Worm (Caenorhabditis elegans) whole organism, L3 larva: Measurements from ENCODE around the gene srw-60.
A peak's percentile ranks its signal among the peaks of the same experiment; 100 is the strongest.

Experiments
- R02D3.7 ChIP-seq: fragments of 150-350 bp; optimal IDR thresholded peaks from 2 replicates; lab custom pipeline; 2014; ENCODE audit warnings: missing biosample characterization, missing genetic modification characterization
- aly-2 ChIP-seq: fragments of 150-350 bp; optimal IDR thresholded peaks from 2 replicates; lab custom pipeline; 2014; ENCODE audit warnings: missing biosample characterization, missing genetic modification characterization
- ceh-16 ChIP-seq: sonication (generic microtip); optimal IDR thresholded peaks from 2 replicates; lab custom pipeline; 2017; ENCODE audit warnings: missing biosample characterization, missing genetic modification characterization
- ceh-28 ChIP-seq: fragments of 150-350 bp; optimal IDR thresholded peaks from 2 replicates; lab custom pipeline; 2014; ENCODE audit warnings: missing biosample characterization, missing genetic modification reagents, missing genetic modification characterization
- ceh-82 ChIP-seq: fragments of 150-350 bp; optimal IDR thresholded peaks from 2 replicates; lab custom pipeline; 2014; ENCODE audit warnings: missing biosample characterization, missing genetic modification characterization
- ceh-9 ChIP-seq: sonication (generic microtip); optimal IDR thresholded peaks from 2 replicates; lab custom pipeline; 2018; ENCODE audit warnings: missing biosample characterization, missing genetic modification characterization
- daf-12 ChIP-seq: fragments of 150-350 bp; optimal IDR thresholded peaks from 2 replicates; lab custom pipeline; 2014; ENCODE audit warnings: missing biosample characterization, missing genetic modification reagents, missing genetic modification characterization
- egl-27 ChIP-seq: sonication (generic microtip); optimal IDR thresholded peaks from 4 replicates; lab custom pipeline; 2017; ENCODE audit warnings: missing biosample characterization, missing genetic modification reagents, missing genetic modification characterization
- elt-2 ChIP-seq: sonication (generic microtip); optimal IDR thresholded peaks from 2 replicates; lab custom pipeline; 2016; ENCODE audit warnings: missing genetic modification reagents, mild to moderate bottlenecking, missing genetic modification characterization, missing compliant biosample characterization
- elt-3 ChIP-seq, 3 experiments: fragments of 150-350 bp in 1 of 3; sonication (generic microtip) in 2 of 3; optimal IDR thresholded peaks; 2 replicates in 2 of 3; 4 replicates in 1 of 3; lab custom pipeline; 2014 to 2017; ENCODE audit warnings: missing biosample characterization in 3 of 3, missing genetic modification characterization in 3 of 3
- eor-1 ChIP-seq, 2 experiments: fragments of 150-350 bp; optimal IDR thresholded peaks; 2 replicates each; lab custom pipeline; 2014 to 2018; ENCODE audit warnings: missing biosample characterization in 2 of 2, missing genetic modification characterization in 2 of 2
- fkh-2 ChIP-seq: fragments of 150-350 bp; optimal IDR thresholded peaks from 2 replicates; lab custom pipeline; 2014; ENCODE audit warnings: missing biosample characterization, missing genetic modification reagents, missing genetic modification characterization
- lin-15B ChIP-seq: fragments of 150-350 bp; optimal IDR thresholded peaks from 2 replicates; lab custom pipeline; 2014; ENCODE audit warnings: missing biosample characterization, missing genetic modification characterization
- lsy-12 ChIP-seq: sonication (generic microtip); optimal IDR thresholded peaks from 2 replicates; lab custom pipeline; 2016; ENCODE audit warnings: mild to moderate bottlenecking, missing genetic modification characterization, missing compliant biosample characterization
- mdl-1 ChIP-seq: fragments of 150-350 bp; optimal IDR thresholded peaks from 2 replicates; lab custom pipeline; 2014; ENCODE audit warnings: missing biosample characterization, missing genetic modification characterization
- nfya-1 ChIP-seq: sonication (generic microtip); optimal IDR thresholded peaks from 2 replicates; lab custom pipeline; 2017; ENCODE audit warnings: missing genetic modification characterization, mild to moderate bottlenecking, missing compliant biosample characterization, antibody characterized with exemption, moderate library complexity; ENCODE audit not compliant: insufficient read depth
- nhr-11 ChIP-seq: fragments of 150-350 bp; optimal IDR thresholded peaks from 2 replicates; lab custom pipeline; 2014; ENCODE audit warnings: missing biosample characterization, missing genetic modification characterization
- nhr-12 ChIP-seq: fragments of 150-350 bp; optimal IDR thresholded peaks from 2 replicates; lab custom pipeline; 2014; ENCODE audit warnings: missing biosample characterization, missing genetic modification characterization
- nhr-25 ChIP-seq: sonication (generic microtip); optimal IDR thresholded peaks from 2 replicates; lab custom pipeline; 2017; ENCODE audit warnings: missing biosample characterization, missing genetic modification characterization
- nhr-28 ChIP-seq: fragments of 150-350 bp; optimal IDR thresholded peaks from 2 replicates; lab custom pipeline; 2014; ENCODE audit warnings: missing biosample characterization, missing genetic modification characterization
- nhr-43 ChIP-seq: sonication (generic microtip); optimal IDR thresholded peaks from 2 replicates; lab custom pipeline; 2016; ENCODE audit warnings: mild to moderate bottlenecking, missing genetic modification characterization, missing compliant biosample characterization; ENCODE audit not compliant: poor library complexity, severe bottlenecking
- nhr-67 ChIP-seq: fragments of 150-350 bp; optimal IDR thresholded peaks from 2 replicates; lab custom pipeline; 2014; ENCODE audit warnings: missing biosample characterization, missing genetic modification characterization
- nhr-76 ChIP-seq: fragments of 150-350 bp; sonication (generic microtip); optimal IDR thresholded peaks from 5 replicates; lab custom pipeline; 2014; ENCODE audit warnings: missing biosample characterization, missing genetic modification characterization
- nhr-77 ChIP-seq: fragments of 150-350 bp; optimal IDR thresholded peaks from 2 replicates; lab custom pipeline; 2014; ENCODE audit warnings: missing biosample characterization, missing genetic modification characterization
- pha-4 ChIP-seq: fragments of 150-350 bp; optimal IDR thresholded peaks from 2 replicates; lab custom pipeline; 2014; ENCODE audit warnings: missing biosample characterization, missing genetic modification reagents, missing genetic modification characterization
- pqm-1 ChIP-seq: fragments of 150-350 bp; optimal IDR thresholded peaks from 2 replicates; lab custom pipeline; 2017; ENCODE audit warnings: missing biosample characterization, missing genetic modification characterization, inconsistent platforms
- skn-1 ChIP-seq: fragments of 150-350 bp; optimal IDR thresholded peaks from 2 replicates; lab custom pipeline; 2014; ENCODE audit warnings: missing biosample characterization, missing genetic modification characterization
- snpc-4 ChIP-seq: fragments of 150-350 bp; optimal IDR thresholded peaks from 2 replicates; lab custom pipeline; 2014; ENCODE audit warnings: missing biosample characterization, missing genetic modification characterization
- unc-39 ChIP-seq: sonication (generic microtip); optimal IDR thresholded peaks from 4 replicates; lab custom pipeline; 2017; ENCODE audit warnings: missing biosample characterization, missing genetic modification characterization
- ztf-11 ChIP-seq: fragments of 150-350 bp; optimal IDR thresholded peaks from 2 replicates; lab custom pipeline; 2014; ENCODE audit warnings: missing biosample characterization, missing genetic modification characterization

srw-60 gene

ce11 chrII:2923617-2924016, 34.8 kb upstream of the srw-60 start, which contains the start of gene ZK355.2:
TSS of gene ZK355.2 (plus strand) at chrII:2923917.
- TF ChIP-seq elt-2 (tag; lab: Kevin White, UChicago) (peak; percentile 30), R02D3.7 (tag; lab: Kevin White, UChicago) (no peak), pqm-1 (tag; lab: Kevin White, UChicago) (no peak)

- TF ChIP-seq elt-2 (tag; lab: Kevin White, UChicago) = no peak
- TF ChIP-seq ceh-9 (tag; lab: Kevin White, UChicago) = no peak
- TF ChIP-seq nhr-25 (tag; lab: Kevin White, UChicago) = no peak
- TF ChIP-seq egl-27 (tag; lab: Kevin White, UChicago) = no peak
- no peak for TF ChIP-seq snpc-4
Observed at ce11 chrII:2925032-2925431, 33.4 kb upstream of the srw-60 start.

DNA sequence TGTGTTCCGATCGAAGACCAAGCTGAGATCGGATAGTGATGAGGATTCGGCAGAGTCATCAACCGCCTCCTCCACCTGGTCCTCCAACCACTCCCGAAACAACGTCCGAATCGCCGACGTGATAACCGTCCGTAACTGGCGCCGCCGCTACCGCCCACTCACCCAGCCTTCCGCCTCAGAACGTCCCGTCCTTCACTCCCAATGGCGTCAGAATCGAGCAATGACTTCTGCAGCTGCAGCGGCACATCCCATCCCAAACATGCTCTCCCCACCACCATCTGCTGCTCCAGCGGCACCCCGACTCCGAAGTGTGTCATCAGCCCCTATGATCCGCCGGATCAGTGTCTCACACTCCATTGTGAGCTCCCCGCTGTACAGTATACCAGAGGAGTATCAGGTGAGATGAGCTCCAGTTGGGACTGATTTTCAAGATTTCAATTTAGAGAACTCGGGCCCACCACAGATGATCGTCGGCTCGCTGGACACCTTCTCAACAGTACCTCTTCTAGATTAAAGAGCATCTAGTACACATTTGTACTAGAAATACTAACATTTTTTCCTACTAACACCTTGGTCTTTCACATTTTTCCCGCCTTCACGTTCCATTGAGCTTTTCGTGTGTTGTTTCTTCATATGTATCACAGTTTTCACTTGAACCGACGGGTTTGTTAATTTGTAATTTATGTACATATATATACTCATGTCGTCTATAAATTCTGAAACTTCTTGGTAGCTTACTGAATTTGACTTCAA, 32.4 kb upstream of the srw-60 start:
- TF ChIP-seq ceh-82 (no peak), pha-4 (tag; lab: Kevin White, UChicago) (no peak), elt-3 (tag; optimal IDR thresholded peaks at IDR 0.05; lab: Kevin White, UChicago) (no peak), nhr-12 (tag; lab: Kevin White, UChicago) (no peak), nhr-76 (tag; lab: Kevin White, UChicago) (no peak)

DNA sequence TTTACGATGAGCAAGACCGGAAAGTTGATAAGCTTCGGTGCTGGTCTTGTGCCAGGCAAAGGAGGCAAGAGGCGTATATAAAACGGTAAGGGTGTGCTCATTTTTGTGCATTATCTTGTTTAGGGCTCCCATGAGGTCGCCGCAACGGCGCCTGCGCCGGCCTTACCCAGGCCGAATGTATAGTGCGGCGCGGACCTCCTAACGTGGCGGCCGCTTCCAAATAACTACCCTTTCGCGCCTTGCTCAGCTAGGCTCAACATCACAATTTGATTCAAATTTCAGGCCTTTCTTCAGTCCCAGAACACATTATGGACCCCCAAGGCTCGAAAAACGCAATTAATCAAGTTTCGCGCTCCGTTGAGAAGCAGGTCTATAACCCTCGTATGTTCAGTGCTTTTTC, 30.9 kb upstream of the srw-60 start, which contains the start of the genes ZK355.3 and ZK355.8:
ZK355.3 (minus strand) TSS at position 101 of the 400 bp plus-strand sequence.
ZK355.8 (plus strand) TSS at position 272 of the 400 bp plus-strand sequence.
- TF ChIP-seq nhr-43 (tag; lab: Kevin White, UChicago) (no peak), lsy-12 (tag; lab: Kevin White, UChicago) (no peak), fkh-2 (tag; lab: Kevin White, UChicago) (no peak), R02D3.7 (tag; lab: Kevin White, UChicago) (no peak), nhr-77 (tag; lab: Kevin White, UChicago) (no peak), nhr-28 (tag; lab: Kevin White, UChicago) (no peak), ceh-28 (no peak), elt-2 (tag; lab: Kevin White, UChicago) (no peak), nfya-1 (tag; lab: Kevin White, UChicago) (no peak), lin-15B (tag; lab: Kevin White, UChicago) (no peak), nhr-11 (tag; lab: Kevin White, UChicago) (no peak), ceh-82 (no peak)

ce11 chrII:2929846-2930245, 28.6 kb upstream of the srw-60 start:
- no peak for TF ChIP-seq ceh-16 (tag; lab: Kevin White, UChicago)
- no peak for TF ChIP-seq elt-3 (tag; optimal IDR thresholded peaks at IDR 0.05; lab: Kevin White, UChicago)
- TF ChIP-seq R02D3.7 (tag; lab: Kevin White, UChicago) = no peak
- no peak for TF ChIP-seq pqm-1 (tag; lab: Kevin White, UChicago)
- no peak for TF ChIP-seq eor-1 (tag; optimal IDR thresholded peaks at IDR 0.05; lab: Kevin White, UChicago)

- TF ChIP-seq fkh-2 (tag; lab: Kevin White, UChicago) (no peak), elt-2 (tag; lab: Kevin White, UChicago) (no peak), nhr-77 (tag; lab: Kevin White, UChicago) (no peak), ztf-11 (tag; lab: Kevin White, UChicago) (no peak), daf-12 (tag; lab: Kevin White, UChicago) (no peak), unc-39 (tag; lab: Kevin White, UChicago) (no peak), nfya-1 (tag; lab: Kevin White, UChicago) (no peak), lsy-12 (tag; lab: Kevin White, UChicago) (no peak), nhr-43 (tag; lab: Kevin White, UChicago) (no peak)
Observed at ce11 chrII:2930499-2930898, 27.9 kb upstream of the srw-60 start, which contains the start of the genes irld-64 and irld-63. TSS of gene irld-64 (minus strand) at chrII:2930599. TSS of gene irld-63 (plus strand) at chrII:2930728.

DNA sequence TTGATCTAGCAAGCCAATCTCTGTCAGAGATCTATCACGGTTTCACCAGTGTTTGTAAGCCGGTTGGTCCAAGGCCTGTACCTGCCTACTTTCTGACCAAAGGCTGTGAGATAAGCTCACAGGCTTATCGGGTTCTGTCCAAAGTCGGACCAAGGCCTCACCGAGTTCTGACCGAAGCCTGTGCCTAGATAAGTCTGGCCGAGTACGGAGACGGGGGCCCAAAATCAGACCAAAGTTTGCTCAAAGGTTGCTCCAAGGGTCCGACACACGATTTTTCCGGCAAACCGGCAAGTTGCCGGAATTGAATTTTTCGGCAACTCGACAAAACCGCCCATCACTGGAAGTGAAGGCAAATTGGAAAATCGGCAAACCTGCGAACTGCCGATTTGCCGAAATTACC, 26.8 kb upstream of the srw-60 start:
- TF ChIP-seq aly-2 (no peak), eor-1 (tag; optimal IDR thresholded peaks at IDR 0.05; lab: Kevin White, UChicago) (no peak), nhr-28 (tag; lab: Kevin White, UChicago) (no peak), mdl-1 (tag; lab: Kevin White, UChicago) (no peak), nhr-67 (tag; lab: Kevin White, UChicago) (no peak), elt-3 (tag; optimal IDR thresholded peaks at IDR 0.05; lab: Kevin White, UChicago) (no peak), nhr-43 (tag; lab: Kevin White, UChicago) (no peak), skn-1 (tag; lab: Kevin White, UChicago) (no peak), unc-39 (tag; lab: Kevin White, UChicago) (no peak), ceh-9 (tag; lab: Kevin White, UChicago) (no peak)
